Worm (Caenorhabditis elegans) whole organism, L1 larva: ENCODE data around the gene F54F7.9.

ENCODE experiments used
- blmp-1 ChIP-seq: fragments of 150-350 bp; optimal IDR thresholded peaks from 2 replicates; lab custom pipeline; 2014; ENCODE audit warnings: missing biosample characterization, missing genetic modification characterization
- fos-1 ChIP-seq: fragments of 150-350 bp; optimal IDR thresholded peaks from 2 replicates; lab custom pipeline; 2014; ENCODE audit warnings: missing biosample characterization, missing genetic modification characterization
- jun-1 ChIP-seq: fragments of 150-350 bp; optimal IDR thresholded peaks from 2 replicates; lab custom pipeline; 2014; ENCODE audit warnings: missing biosample characterization, missing genetic modification reagents, missing genetic modification characterization
- swsn-7 ChIP-seq: sonication (generic microtip); optimal IDR thresholded peaks from 2 replicates; lab custom pipeline; 2016; ENCODE audit warnings: missing genetic modification characterization, missing compliant biosample characterization

DNA sequence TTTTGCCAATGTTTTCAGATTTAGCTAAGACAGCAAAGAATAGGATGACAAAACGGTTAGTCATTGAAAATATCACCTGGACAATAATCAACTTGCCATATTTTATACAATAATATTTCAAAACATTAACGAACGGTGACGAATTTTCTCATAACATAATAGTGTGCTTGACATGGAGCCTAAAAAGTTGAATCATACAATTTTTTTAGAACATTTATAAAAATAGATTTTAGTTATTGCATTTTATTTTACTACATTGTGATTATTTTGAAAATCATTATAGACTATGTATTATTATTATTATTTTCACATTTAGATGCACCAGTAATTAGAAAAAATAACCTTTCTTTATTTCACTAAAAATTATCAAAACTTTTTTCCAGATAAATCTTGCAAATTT is at the start of gene F54F7.9:
- no peak for TF ChIP-seq jun-1 (tag; lab: Kevin White, UChicago)
- TF ChIP-seq fos-1: no peak
- no peak for TF ChIP-seq blmp-1 (tag; lab: Kevin White, UChicago)
- no peak for TF ChIP-seq swsn-7 (tag; lab: Kevin White, UChicago)
